Fruit fly (Drosophila melanogaster) whole organism, embryonic: ENCODE data around the gene Usp8.
A peak's percentile ranks its signal among the peaks of the same experiment; 100 is the strongest.

Experiments used
- Atf-2 ChIP-seq: fragments of 200-800 bp; sonication (Bioruptor generic); optimal IDR thresholded peaks from 2 replicates; lab custom pipeline; 2016; ENCODE audit warnings: missing biosample characterization, missing genetic modification characterization
- Atf3 ChIP-seq: fragments of 200-800 bp; sonication (Bioruptor generic); optimal IDR thresholded peaks from 3 replicates; lab custom pipeline; 2016; ENCODE audit warnings: missing biosample characterization, missing genetic modification characterization
- Bgb ChIP-seq: fragments of 200-800 bp; sonication (Bioruptor generic); IDR thresholded peaks from 2 replicates; pipeline ENCODE4 v1.3.6; 2022; ENCODE audit warnings: missing biosample characterization, missing genetic modification characterization; ENCODE audit not compliant: partially characterized antibody
- Bteb2 ChIP-seq: fragments of 200-800 bp; sonication (Bioruptor generic); optimal IDR thresholded peaks from 2 replicates; lab custom pipeline; 2016; ENCODE audit warnings: missing biosample characterization, missing genetic modification characterization
- CG10366 ChIP-seq: fragments of 200-800 bp; sonication (Bioruptor generic); IDR thresholded peaks from 2 replicates; pipeline ENCODE4 v1.3.6; 2022; ENCODE audit warnings: missing biosample characterization, missing genetic modification characterization
- CG11085 ChIP-seq: fragments of 200-800 bp; sonication (Bioruptor generic); IDR thresholded peaks from 2 replicates; pipeline ENCODE4 v1.3.6; 2022; ENCODE audit warnings: missing biosample characterization, missing genetic modification characterization
- CG11247 ChIP-seq: fragments of 200-800 bp; sonication (Bioruptor generic); IDR thresholded peaks from 2 replicates; pipeline ENCODE4 v1.3.6; 2022; ENCODE audit warnings: missing biosample characterization, missing genetic modification characterization
- CG13123 ChIP-seq: fragments of 200-800 bp; sonication (Bioruptor generic); optimal IDR thresholded peaks from 2 replicates; lab custom pipeline; 2016; ENCODE audit warnings: missing biosample characterization, missing genetic modification characterization
- CG14860 ChIP-seq: fragments of 200-800 bp; sonication (Bioruptor generic); IDR thresholded peaks from 3 replicates; pipeline ENCODE4 v1.3.6; 2022; ENCODE audit warnings: missing biosample characterization, missing genetic modification characterization; ENCODE audit not compliant: partially characterized antibody
- CG1602 ChIP-seq: fragments of 200-800 bp; sonication (Bioruptor generic); optimal IDR thresholded peaks from 3 replicates; lab custom pipeline; 2016; ENCODE audit warnings: missing biosample characterization, missing genetic modification characterization
- CG17385 ChIP-seq: fragments of 200-800 bp; sonication (Bioruptor generic); optimal IDR thresholded peaks from 3 replicates; lab custom pipeline; 2018; ENCODE audit warnings: missing biosample characterization, mild to moderate bottlenecking, missing genetic modification characterization
- CG2199 ChIP-seq: fragments of 200-800 bp; sonication (Bioruptor generic); IDR thresholded peaks from 3 replicates; pipeline ENCODE4 v1.3.6; 2022; ENCODE audit warnings: missing biosample characterization, missing genetic modification characterization
- CG2889 ChIP-seq: fragments of 200-800 bp; sonication (Bioruptor generic); IDR thresholded peaks from 3 replicates; pipeline ENCODE4 v1.3.6; 2022; ENCODE audit warnings: missing biosample characterization, missing genetic modification characterization
- CG30403 ChIP-seq: fragments of 200-800 bp; sonication (Bioruptor generic); optimal IDR thresholded peaks from 3 replicates; lab custom pipeline; 2016; ENCODE audit warnings: missing biosample characterization, missing genetic modification characterization
- CG3838 ChIP-seq: fragments of 200-800 bp; sonication (Bioruptor generic); optimal IDR thresholded peaks from 3 replicates; lab custom pipeline; 2016; ENCODE audit warnings: missing biosample characterization, missing genetic modification characterization
- CG3995 ChIP-seq: fragments of 200-800 bp; sonication (Bioruptor generic); optimal IDR thresholded peaks from 3 replicates; lab custom pipeline; 2016; ENCODE audit warnings: missing biosample characterization, missing genetic modification characterization
- CG5245 ChIP-seq: fragments of 200-800 bp; sonication (Bioruptor generic); optimal IDR thresholded peaks from 3 replicates; lab custom pipeline; 2016; ENCODE audit warnings: missing biosample characterization, missing genetic modification characterization
- CG7271 ChIP-seq: fragments of 200-800 bp; sonication (Bioruptor generic); optimal IDR thresholded peaks from 2 replicates; lab custom pipeline; 2018; ENCODE audit warnings: missing biosample characterization, mild to moderate bottlenecking, missing genetic modification characterization, moderate library complexity
- CG7987 ChIP-seq: fragments of 200-800 bp; sonication (Bioruptor generic); optimal IDR thresholded peaks from 2 replicates; lab custom pipeline; 2018; ENCODE audit warnings: missing biosample characterization, mild to moderate bottlenecking, missing genetic modification characterization, moderate library complexity
- CG8290 ChIP-seq, 3 experiments: fragments of 200-800 bp; sonication (Bioruptor generic); optimal IDR thresholded peaks; 2 replicates each; lab custom pipeline; 2016 to 2019; ENCODE audit warnings: missing biosample characterization in 3 of 3, missing genetic modification characterization in 3 of 3, mild to moderate bottlenecking in 2 of 3, moderate library complexity in 1 of 3
- Chrac-16 ChIP-seq: fragments of 200-800 bp; sonication (Bioruptor generic); optimal IDR thresholded peaks from 3 replicates; lab custom pipeline; 2016; ENCODE audit warnings: missing biosample characterization, missing genetic modification characterization
- D ChIP-seq, 2 experiments: fragments of 200-800 bp in 1 of 2; fragments of >200 bp in 1 of 2; sonication (Bioruptor generic) in 1 of 2; optimal IDR thresholded peaks; 2 replicates in 1 of 2; 3 replicates in 1 of 2; lab custom pipeline; 2017; ENCODE audit warnings: mild to moderate bottlenecking in 1 of 2, missing biosample characterization in 1 of 2, missing genetic modification characterization in 1 of 2, missing genetic modification reagents in 1 of 2
- Dbx ChIP-seq: fragments of 200-800 bp; sonication (Bioruptor generic); IDR thresholded peaks from 3 replicates; pipeline ENCODE4 v1.3.6; 2022; ENCODE audit warnings: missing biosample characterization, missing genetic modification characterization
- Dll ChIP-seq: fragments of 200-800 bp; sonication (Bioruptor generic); IDR thresholded peaks from 4 replicates; pipeline ENCODE4 v1.3.6; 2022; ENCODE audit warnings: missing biosample characterization, missing genetic modification characterization; ENCODE audit not compliant: partially characterized antibody
- Dp ChIP-seq: fragments of 200-800 bp; sonication (Bioruptor generic); optimal IDR thresholded peaks from 2 replicates; lab custom pipeline; 2018; ENCODE audit warnings: missing biosample characterization, mild to moderate bottlenecking, missing genetic modification characterization, moderate library complexity
- Dref ChIP-seq: fragments of 200-800 bp; sonication (Bioruptor generic); IDR thresholded peaks from 2 replicates; pipeline ENCODE4 v1.3.6; 2022; ENCODE audit warnings: missing biosample characterization, missing genetic modification characterization
- E2f1 ChIP-seq: fragments of 200-800 bp; sonication (Bioruptor generic); IDR thresholded peaks from 2 replicates; pipeline ENCODE4 v1.3.6; 2022; ENCODE audit warnings: missing biosample characterization, missing genetic modification characterization
- Eip74EF ChIP-seq, 2 experiments: fragments of 200-800 bp in 1 of 2; fragments of >200 bp in 1 of 2; sonication (Bioruptor generic) in 1 of 2; optimal IDR thresholded peaks; 2 replicates each; lab custom pipeline; 2017 to 2019; ENCODE audit warnings: missing biosample characterization in 2 of 2, missing genetic modification characterization in 2 of 2, mild to moderate bottlenecking in 1 of 2, moderate library complexity in 1 of 2
- Mad ChIP-seq: fragments of 200-800 bp; sonication (Bioruptor generic); optimal IDR thresholded peaks from 2 replicates; lab custom pipeline; 2016; ENCODE audit warnings: missing biosample characterization, missing genetic modification characterization
- Max ChIP-seq: fragments of 200-800 bp; sonication (Bioruptor generic); optimal IDR thresholded peaks from 2 replicates; lab custom pipeline; 2016; ENCODE audit warnings: missing biosample characterization, mild to moderate bottlenecking, missing genetic modification characterization
- NC2α ChIP-seq: fragments of 200-800 bp; sonication (Bioruptor generic); optimal IDR thresholded peaks from 2 replicates; lab custom pipeline; 2016; ENCODE audit warnings: missing biosample characterization, missing genetic modification characterization
- NFAT ChIP-seq: fragments of 200-800 bp; sonication (Bioruptor generic); IDR thresholded peaks from 2 replicates; pipeline ENCODE4 v1.3.6; 2022; ENCODE audit warnings: missing biosample characterization, missing genetic modification characterization
- Optix ChIP-seq: fragments of 200-800 bp; sonication (Bioruptor generic); IDR thresholded peaks from 3 replicates; pipeline ENCODE4 v1.3.6; 2022; ENCODE audit warnings: missing biosample characterization, missing genetic modification characterization
- Pdp1 ChIP-seq, 2 experiments: fragments of 200-800 bp; sonication (Bioruptor generic); optimal IDR thresholded peaks; 3 replicates each; lab custom pipeline; 2016; ENCODE audit warnings: missing biosample characterization in 2 of 2, missing genetic modification characterization in 2 of 2, mild to moderate bottlenecking in 1 of 2, moderate library complexity in 1 of 2
- Sox100B ChIP-seq: fragments of 200-800 bp; sonication (Bioruptor generic); optimal IDR thresholded peaks from 3 replicates; lab custom pipeline; 2018; ENCODE audit warnings: missing biosample characterization, mild to moderate bottlenecking, missing genetic modification characterization
- Vsx1 ChIP-seq: fragments of 200-800 bp; sonication (Bioruptor generic); optimal IDR thresholded peaks from 2 replicates; lab custom pipeline; 2017; ENCODE audit warnings: missing biosample characterization, mild to moderate bottlenecking, missing genetic modification characterization, missing genetic modification reagents
- abd-A ChIP-seq: fragments of 200-800 bp; sonication (Bioruptor generic); optimal IDR thresholded peaks from 3 replicates; lab custom pipeline; 2019; ENCODE audit warnings: missing biosample characterization, mild to moderate bottlenecking, missing genetic modification characterization, moderate library complexity
- ara ChIP-seq: fragments of 200-800 bp; sonication (Bioruptor generic); IDR thresholded peaks from 2 replicates; pipeline ENCODE4 v1.3.6; 2022; ENCODE audit warnings: missing biosample characterization, missing genetic modification characterization
- ato ChIP-seq: fragments of 200-800 bp; sonication (Bioruptor generic); IDR thresholded peaks from 2 replicates; pipeline ENCODE4 v1.3.6; 2022; ENCODE audit warnings: missing biosample characterization, missing genetic modification characterization; ENCODE audit not compliant: partially characterized antibody
- br ChIP-seq: fragments of >200 bp; optimal IDR thresholded peaks from 2 replicates; lab custom pipeline; 2017
- dmrt99B ChIP-seq: fragments of 200-800 bp; sonication (Bioruptor generic); optimal IDR thresholded peaks from 2 replicates; lab custom pipeline; 2018; ENCODE audit warnings: missing biosample characterization, mild to moderate bottlenecking, missing genetic modification characterization, moderate library complexity
- en ChIP-seq: fragments of 200-800 bp; sonication (Bioruptor generic); optimal IDR thresholded peaks from 2 replicates; lab custom pipeline; 2016; ENCODE audit warnings: missing biosample characterization, missing genetic modification characterization
- gcm ChIP-seq: fragments of 200-800 bp; sonication (Bioruptor generic); optimal IDR thresholded peaks from 2 replicates; lab custom pipeline; 2019; ENCODE audit warnings: missing biosample characterization, mild to moderate bottlenecking, missing genetic modification characterization, moderate library complexity
- hbn ChIP-seq: fragments of 200-800 bp; sonication (Bioruptor generic); IDR thresholded peaks from 2 replicates; pipeline ENCODE4 v1.3.6; 2022; ENCODE audit warnings: missing biosample characterization, missing genetic modification characterization; ENCODE audit not compliant: partially characterized antibody
- her ChIP-seq: fragments of 200-800 bp; sonication (Bioruptor generic); optimal IDR thresholded peaks from 2 replicates; lab custom pipeline; 2016; ENCODE audit warnings: missing biosample characterization, missing genetic modification characterization
- lola ChIP-seq, 3 experiments: fragments of >200 bp in 2 of 3; fragments of 200-800 bp in 1 of 3; sonication (Bioruptor generic) in 1 of 3; optimal IDR thresholded peaks; 2 replicates each; lab custom pipeline; 2017 to 2019; ENCODE audit warnings: missing biosample characterization in 3 of 3, missing genetic modification characterization in 3 of 3, mild to moderate bottlenecking in 1 of 3, moderate library complexity in 1 of 3
- mirr ChIP-seq: fragments of 200-800 bp; sonication (Bioruptor generic); optimal IDR thresholded peaks from 3 replicates; lab custom pipeline; 2018; ENCODE audit warnings: missing biosample characterization, mild to moderate bottlenecking, missing genetic modification characterization
- odd ChIP-seq: fragments of 200-800 bp; sonication (Bioruptor generic); optimal IDR thresholded peaks from 2 replicates; lab custom pipeline; 2017; ENCODE audit warnings: missing biosample characterization, mild to moderate bottlenecking, missing genetic modification characterization
- slbo ChIP-seq: fragments of 200-800 bp; sonication (Bioruptor generic); IDR thresholded peaks from 2 replicates; pipeline ENCODE4 v1.3.6; 2022; ENCODE audit warnings: missing biosample characterization, missing genetic modification characterization
- twi ChIP-seq: fragments of 200-800 bp; optimal IDR thresholded peaks from 2 replicates; lab custom pipeline; 2019; ENCODE audit warnings: missing biosample characterization, mild to moderate bottlenecking, missing genetic modification characterization, moderate library complexity

Usp8 gene

dm6 chr3R:21155931-21156488, 21.9 kb downstream of the Usp8 start (continued):
- TF ChIP-seq NFAT (no peak), dmrt99B (no peak), CG1602 (GFP tag; lab: Kevin White, UChicago) (no peak), en (GFP tag; lab: Kevin White, UChicago) (no peak), CG13123 (no peak), her (no peak), CG2199 (no peak), Mad (GFP tag; lab: Kevin White, UChicago) (no peak), mirr (no peak), E2f1 (GFP tag; lab: Robert Waterston, UW) (no peak), CG14860 (GFP tag; lab: Robert Waterston, UW) (no peak), ato (GFP tag; lab: Robert Waterston, UW) (peak; percentile 68), CG2889 (no peak), Atf3 (no peak), Pdp1 (GFP tag; optimal IDR thresholded peaks at IDR 0.05; lab: Kevin White, UChicago) (peak in 1 of 2 experiments; percentile 64), CG17385 (no peak), hbn (GFP tag; lab: Robert Waterston, UW) (no peak), NC2α (GFP tag; lab: Kevin White, UChicago) (no peak), Vsx1 (no peak), CG11247 (GFP tag; lab: Robert Waterston, UW) (no peak), Dll (GFP tag; lab: Robert Waterston, UW) (peak; percentile 71), CG8290 (GFP tag; optimal IDR thresholded peaks at IDR 0.05; lab: Kevin White, UChicago) (no peak), CG8290 (tag; optimal IDR thresholded peaks at IDR 0.05; lab: Kevin White, UChicago) (peak in 1 of 2 experiments; percentile 29), Bgb (GFP tag; lab: Robert Waterston, UW) (peak; percentile 49), br (no peak), ara (GFP tag; lab: Robert Waterston, UW) (no peak), lola (GFP tag; optimal IDR thresholded peaks at IDR 0.05; lab: Kevin White, UChicago) (no peak), CG30403 (GFP tag; lab: Kevin White, UChicago) (no peak), Max (no peak), Sox100B (GFP tag; lab: Kevin White, UChicago) (no peak), CG7987 (no peak), CG11085 (GFP tag; lab: Robert Waterston, UW) (no peak), CG3838 (GFP tag; lab: Kevin White, UChicago) (no peak), Bteb2 (GFP tag; lab: Kevin White, UChicago) (no peak), twi (tag; lab: Kevin White, UChicago) (no peak), CG5245 (GFP tag; lab: Kevin White, UChicago) (no peak), gcm (GFP tag; lab: Kevin White, UChicago) (no peak), Atf-2 (GFP tag; lab: Kevin White, UChicago) (no peak), abd-A (tag; lab: Kevin White, UChicago) (no peak), Dp (GFP tag; lab: Kevin White, UChicago) (peak; percentile 98), Dbx (GFP tag; lab: Robert Waterston, UW) (no peak), Optix (GFP tag; lab: Robert Waterston, UW) (no peak), CG7271 (no peak), Dref (GFP tag; lab: Robert Waterston, UW) (peak; percentile 87), D (optimal IDR thresholded peaks at IDR 0.05; lab: Kevin White, UChicago) (no peak), D (GFP tag; optimal IDR thresholded peaks at IDR 0.05; lab: Kevin White, UChicago) (no peak), CG3995 (GFP tag; lab: Kevin White, UChicago) (no peak), slbo (0 out of 2 replicates have a peak, but pooled peaks have one; percentile 9), Eip74EF (GFP tag; optimal IDR thresholded peaks at IDR 0.05; lab: Kevin White, UChicago) (no peak), CG10366 (GFP tag; lab: Robert Waterston, UW) (no peak), odd (GFP tag; lab: Kevin White, UChicago) (no peak), Chrac-16 (GFP tag; lab: Kevin White, UChicago) (peak; percentile 7)
